Worm (Caenorhabditis elegans) whole organism, L4 larva: ENCODE data around the gene ttbk-8.1.

Source experiments
- D1046.2 ChIP-seq: fragments of 200-800 bp; sonication (Bioruptor generic); IDR thresholded peaks from 2 replicates; pipeline ENCODE4 v1.3.6; 2022; ENCODE audit warnings: missing genetic modification characterization, missing compliant biosample characterization
- T26A8.4 ChIP-seq: fragments of 200-800 bp; sonication (Bioruptor generic); IDR thresholded peaks from 2 replicates; pipeline ENCODE4 v1.3.6; 2022; ENCODE audit warnings: missing genetic modification characterization, missing compliant biosample characterization
- Y48G9A.11 ChIP-seq: fragments of 200-800 bp; sonication (Bioruptor generic); IDR thresholded peaks from 2 replicates; pipeline ENCODE4 v1.3.6; 2022; ENCODE audit warnings: missing genetic modification reagents, missing genetic modification characterization, missing compliant biosample characterization
- ZK546.5 ChIP-seq, 2 experiments: sonication (generic microtip); optimal IDR thresholded peaks; 2 replicates each; lab custom pipeline; 2017; ENCODE audit warnings: missing biosample characterization in 2 of 2, missing genetic modification characterization in 2 of 2
- arid-1 ChIP-seq: fragments of 200-800 bp; sonication (Bioruptor generic); conservative IDR thresholded peaks from 2 replicates; pipeline ENCODE4 v1.3.6; 2022; ENCODE audit warnings: missing genetic modification reagents, missing genetic modification characterization, missing compliant biosample characterization
- dpl-1 ChIP-seq: fragments of 150-350 bp; optimal IDR thresholded peaks from 2 replicates; lab custom pipeline; 2014; ENCODE audit warnings: missing biosample characterization, missing genetic modification reagents, missing genetic modification characterization
- egl-43 ChIP-seq: fragments of 200-800 bp; sonication (Bioruptor generic); IDR thresholded peaks from 2 replicates; pipeline ENCODE4 v1.3.6; 2022; ENCODE audit warnings: missing genetic modification reagents, missing genetic modification characterization, missing compliant biosample characterization
- hif-1 ChIP-seq, 2 experiments: sonication (generic microtip); optimal IDR thresholded peaks; 2 replicates each; lab custom pipeline; 2016 to 2017; ENCODE audit warnings: missing compliant biosample characterization in 2 of 2, missing genetic modification characterization in 2 of 2, missing genetic modification reagents in 2 of 2, missing genotype in 2 of 2, mild to moderate bottlenecking in 1 of 2
- hmg-1.1 ChIP-seq: fragments of 200-800 bp; sonication (Bioruptor generic); IDR thresholded peaks from 2 replicates; pipeline ENCODE4 v1.3.6; 2022; ENCODE audit warnings: missing genetic modification reagents, missing genetic modification characterization, missing compliant biosample characterization
- lim-7 ChIP-seq: fragments of 200-800 bp; sonication (Bioruptor generic); IDR thresholded peaks from 2 replicates; pipeline ENCODE4 v1.3.6; 2022; ENCODE audit warnings: missing genetic modification characterization, missing compliant biosample characterization
- lin-29 ChIP-seq: fragments of 200-800 bp; sonication (Bioruptor generic); IDR thresholded peaks from 2 replicates; pipeline ENCODE4 v1.3.6; 2022; ENCODE audit warnings: missing genetic modification reagents, missing genetic modification characterization, missing compliant biosample characterization
- lin-38 ChIP-seq: fragments of 200-800 bp; sonication (Bioruptor generic); IDR thresholded peaks from 2 replicates; pipeline ENCODE4 v1.3.6; 2022; ENCODE audit warnings: missing genetic modification reagents, missing genetic modification characterization, missing compliant biosample characterization
- lsy-2 ChIP-seq, 2 experiments: fragments of 150-350 bp in 1 of 2; sonication (generic microtip) in 1 of 2; optimal IDR thresholded peaks; 2 replicates each; lab custom pipeline; 2014 to 2017; ENCODE audit warnings: missing biosample characterization in 2 of 2, missing genetic modification characterization in 2 of 2
- madf-5 ChIP-seq, 2 experiments: fragments of 200-800 bp; sonication (Bioruptor generic); IDR thresholded peaks; 2 replicates each; pipeline ENCODE4 v1.3.6; 2022; ENCODE audit warnings: missing compliant biosample characterization in 2 of 2, missing genetic modification characterization in 2 of 2
- mdt-29 ChIP-seq: fragments of 200-800 bp; sonication (Bioruptor generic); IDR thresholded peaks from 2 replicates; pipeline ENCODE4 v1.3.6; 2022; ENCODE audit warnings: missing genetic modification reagents, missing genetic modification characterization, missing compliant biosample characterization
- mes-2 ChIP-seq: sonication (generic microtip); optimal IDR thresholded peaks from 2 replicates; lab custom pipeline; 2016; ENCODE audit warnings: missing genotype, mild to moderate bottlenecking, missing genetic modification characterization, missing compliant biosample characterization; ENCODE audit not compliant: poor library complexity, severe bottlenecking
- mxl-3 ChIP-seq: fragments of 200-800 bp; sonication (Bioruptor generic); optimal IDR thresholded peaks from 2 replicates; lab custom pipeline; 2018; ENCODE audit warnings: mild to moderate bottlenecking, missing genetic modification characterization, missing compliant biosample characterization
- nhr-6 ChIP-seq: fragments of 150-350 bp; optimal IDR thresholded peaks from 2 replicates; lab custom pipeline; 2014; ENCODE audit warnings: missing biosample characterization, missing genetic modification characterization
- pha-4 ChIP-seq, 2 experiments: fragments of 150-350 bp in 1 of 2; fragments of 200-800 bp in 1 of 2; sonication (Bioruptor generic) in 1 of 2; IDR thresholded peaks in 1 of 2; optimal IDR thresholded peaks in 1 of 2; 2 replicates each; pipeline versions ENCODE4 v1.3.6 to Lab custom; 2014 to 2022; ENCODE audit warnings: missing genetic modification characterization in 2 of 2, missing genetic modification reagents in 2 of 2, missing biosample characterization in 1 of 2, missing compliant biosample characterization in 1 of 2
- pqm-1 ChIP-seq: sonication (generic microtip); optimal IDR thresholded peaks from 2 replicates; lab custom pipeline; 2017; ENCODE audit warnings: missing biosample characterization, missing genetic modification characterization
- rbr-2 ChIP-seq: sonication (generic microtip); optimal IDR thresholded peaks from 2 replicates; lab custom pipeline; 2016; ENCODE audit warnings: missing genotype, missing genetic modification characterization, missing compliant biosample characterization
- saeg-2 ChIP-seq: fragments of 200-800 bp; sonication (Bioruptor generic); IDR thresholded peaks from 2 replicates; pipeline ENCODE4 v1.3.6; 2022; ENCODE audit warnings: missing genetic modification reagents, missing genetic modification characterization, missing compliant biosample characterization
- set-16 ChIP-seq: fragments of 200-800 bp; sonication (Bioruptor generic); IDR thresholded peaks from 2 replicates; pipeline ENCODE4 v1.3.6; 2022; ENCODE audit warnings: missing genetic modification reagents, missing genetic modification characterization, missing compliant biosample characterization
- unc-62 ChIP-seq, 3 experiments: fragments of 150-350 bp in 1 of 3; sonication (generic microtip); optimal IDR thresholded peaks in 2 of 3; peaks in 1 of 3; 1 replicate in 1 of 3; 2 replicates in 2 of 3; lab custom pipeline; 2014 to 2017; ENCODE audit warnings: missing biosample characterization in 3 of 3, missing genetic modification characterization in 3 of 3, missing genetic modification reagents in 3 of 3, missing genotype in 1 of 3
- zip-11 ChIP-seq: fragments of 200-800 bp; sonication (Bioruptor generic); IDR thresholded peaks from 2 replicates; pipeline ENCODE4 v1.3.6; 2022; ENCODE audit warnings: missing genetic modification characterization, missing compliant biosample characterization

The ttbk-8.1 gene

DNA sequence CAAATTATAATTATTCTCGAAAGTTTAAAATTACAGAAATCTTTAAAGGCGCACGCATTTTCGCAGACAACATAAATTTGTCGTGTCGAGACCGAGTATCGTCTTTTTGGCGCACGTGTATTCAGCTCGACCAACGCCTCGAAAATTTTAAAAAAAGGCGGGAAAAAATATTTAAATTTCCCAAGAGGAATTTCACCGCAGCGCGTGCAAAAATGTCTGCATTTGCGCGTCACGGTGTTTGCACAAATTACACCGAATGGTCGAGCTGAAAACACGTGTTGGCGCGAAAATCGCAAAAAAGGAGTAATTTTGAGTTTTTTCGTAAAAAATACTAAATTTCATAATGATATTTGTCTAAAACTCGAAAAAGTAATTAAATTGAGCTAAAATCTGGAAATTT, 21.4 kb upstream of the ttbk-8.1 start:
- no peak for TF ChIP-seq unc-62 (GFP tag; optimal IDR thresholded peaks at IDR 0.05 in 1 of 2; lab: Kevin White, UChicago)
- TF ChIP-seq unc-62 (tag; optimal IDR thresholded peaks at IDR 0.05; lab: Kevin White, UChicago): no peak
- no peak for TF ChIP-seq ZK546.5 (tag; optimal IDR thresholded peaks at IDR 0.05; lab: Kevin White, UChicago)
- TF ChIP-seq nhr-6: no peak
- peak; percentile 38; the same call in 1 of the 2 replicates for TF ChIP-seq lin-38 (GFP tag; lab: Robert Waterston, UW)
- TF ChIP-seq T26A8.4 (GFP tag; lab: Robert Waterston, UW): no peak
- TF ChIP-seq, all 104 proteins: peak for 1

DNA sequence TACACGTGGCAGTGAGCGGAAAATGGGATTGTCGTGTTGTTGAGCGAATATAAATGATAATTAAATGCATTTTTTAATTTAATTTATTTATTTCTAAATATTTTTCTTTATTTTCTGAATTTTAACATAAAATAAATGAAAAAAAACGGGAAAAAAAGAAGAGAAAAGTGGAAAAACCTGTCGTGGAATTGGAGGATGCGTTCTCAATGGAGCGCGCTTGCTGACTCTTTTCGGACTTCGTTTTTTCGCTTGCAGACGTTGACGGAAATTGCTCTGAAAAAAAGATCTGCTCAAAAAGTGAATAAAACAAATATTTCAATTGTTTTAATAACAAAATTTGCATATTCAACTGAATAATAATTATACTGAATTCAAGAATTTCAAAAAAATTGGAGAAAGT, 18.6 kb upstream of the ttbk-8.1 start:
- peak; percentile 92 for TF ChIP-seq lin-38 (GFP tag; lab: Robert Waterston, UW)
- TF ChIP-seq hif-1 (tag; optimal IDR thresholded peaks at IDR 0.05; lab: Kevin White, UChicago): peak in 1 of 2 experiments; percentile 7
- peak; percentile 13 for TF ChIP-seq dpl-1 (GFP tag; lab: Kevin White, UChicago)
- TF ChIP-seq mes-2 (tag; lab: Kevin White, UChicago): peak; percentile 59
- TF ChIP-seq D1046.2 (GFP tag; lab: Robert Waterston, UW): no peak
- peak in 1 of 2 experiments; percentile 24 for TF ChIP-seq lsy-2 (tag; optimal IDR thresholded peaks at IDR 0.05; lab: Kevin White, UChicago)
- TF ChIP-seq rbr-2 (tag; lab: Kevin White, UChicago): peak; percentile 29
- no peak for TF ChIP-seq ZK546.5 (tag; optimal IDR thresholded peaks at IDR 0.05; lab: Kevin White, UChicago)
- TF ChIP-seq pqm-1 (tag; lab: Kevin White, UChicago): no peak
- TF ChIP-seq, all 104 proteins: peak for 6

- TF ChIP-seq lin-29 (GFP tag; lab: Robert Waterston, UW) (no peak), lim-7 (no peak), hmg-1.1 (GFP tag; lab: Robert Waterston, UW) (no peak), pha-4 (GFP tag; IDR thresholded peaks at IDR 0.05; lab: Robert Waterston, UW) (no peak), pha-4 (tag; optimal IDR thresholded peaks at IDR 0.05; lab: Kevin White, UChicago) (no peak), zip-11 (GFP tag; lab: Robert Waterston, UW) (no peak), mxl-3 (no peak), saeg-2 (GFP tag; lab: Robert Waterston, UW) (no peak), Y48G9A.11 (no peak), mdt-29 (GFP tag; lab: Robert Waterston, UW) (no peak)
- TF ChIP-seq, all 104 proteins: peak for 0
Observed at ce11 chrIV:13454698-13455097, 17.4 kb upstream of the ttbk-8.1 start, which contains the start of gene uso-1. Gene uso-1 (minus strand): TSS chrIV:13454798.

DNA sequence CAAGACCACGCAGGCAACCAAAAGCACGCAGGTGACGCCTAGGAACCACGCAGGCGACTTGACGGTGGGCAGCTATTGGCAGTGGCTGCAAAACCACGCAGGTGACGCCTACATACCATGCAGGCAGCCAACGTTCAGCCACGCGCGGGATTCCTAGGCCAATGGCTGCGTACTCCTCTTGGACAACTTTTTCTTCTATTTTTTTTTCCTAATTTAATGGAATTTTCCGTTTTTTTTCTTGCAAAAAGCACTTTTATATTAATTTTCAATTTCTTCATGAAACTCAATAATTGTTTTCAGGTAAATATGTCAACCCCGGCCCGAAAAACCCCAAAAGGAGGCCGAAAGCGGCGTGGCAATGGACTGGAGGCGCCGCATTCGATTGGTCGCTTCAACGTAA, 16.9 kb upstream of the ttbk-8.1 start, which contains the start of gene Y38H8A.7:
TSS of gene Y38H8A.7 (plus strand) at position 301 of the 400 bp plus-strand sequence.
- TF ChIP-seq D1046.2 (GFP tag; lab: Robert Waterston, UW) (0 out of 2 replicates have a peak, but pooled peaks have one; percentile 26), egl-43 (0 out of 2 replicates have a peak, but pooled peaks have one; percentile 25), set-16 (GFP tag; lab: Robert Waterston, UW) (peak; percentile 56)

DNA sequence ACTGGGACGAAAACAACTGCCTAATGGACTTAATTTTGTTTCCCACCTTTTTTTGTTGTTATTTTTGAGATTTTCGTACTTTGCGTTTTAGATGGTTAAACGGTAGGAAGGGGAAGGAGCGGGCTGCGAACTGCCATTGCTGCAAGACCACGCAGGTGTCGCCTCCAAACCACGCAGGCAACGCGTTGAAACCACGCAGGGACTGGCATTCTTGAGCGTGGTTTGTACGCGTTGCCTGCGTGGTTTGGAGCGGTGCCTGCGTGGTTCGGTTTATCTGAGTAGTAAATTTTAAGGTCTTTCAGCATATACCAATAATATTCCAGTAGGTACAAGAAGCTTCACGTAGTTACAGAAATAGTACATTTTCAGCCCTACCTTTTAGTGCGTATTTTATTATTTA, 16.0 kb upstream of the ttbk-8.1 start:
- TF ChIP-seq madf-5 (GFP tag; IDR thresholded peaks at IDR 0.05; lab: Robert Waterston, UW): 0 out of 4 replicates have a peak, but pooled peaks of 1 of the 2 experiments have one; percentile 10

ce11 chrIV:13456893-13457292, 15.2 kb upstream of the ttbk-8.1 start:
- no peak for TF ChIP-seq T26A8.4 (GFP tag; lab: Robert Waterston, UW)
- TF ChIP-seq lin-38 (GFP tag; lab: Robert Waterston, UW): peak; percentile 34; the same call in 1 of the 2 replicates
- TF ChIP-seq, all 104 proteins: peak for 1

DNA sequence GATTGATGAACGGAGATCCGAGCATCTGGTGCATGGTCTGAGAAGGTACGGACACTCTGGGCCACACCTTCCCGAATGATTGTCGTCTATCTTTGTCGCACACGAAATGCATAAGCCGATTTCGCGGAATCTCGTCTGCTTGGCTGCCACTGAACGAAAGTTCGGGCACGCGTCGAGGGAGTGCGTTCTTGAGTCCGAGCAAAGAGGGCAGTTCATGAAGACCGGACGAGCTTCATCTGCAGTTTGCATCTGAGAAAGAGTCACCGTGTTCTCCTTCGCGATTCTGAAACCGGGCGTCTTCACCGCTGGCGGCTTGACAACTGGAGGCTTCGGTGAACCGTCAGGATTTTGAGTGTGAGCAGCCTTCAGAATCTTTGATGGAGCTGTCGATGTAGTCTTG, 13.9 kb upstream of the ttbk-8.1 start:
- TF ChIP-seq set-16 (GFP tag; lab: Robert Waterston, UW): peak; percentile 61
- no peak for TF ChIP-seq arid-1 (GFP tag; lab: Robert Waterston, UW)
- TF ChIP-seq, all 104 proteins: peak for 1
